Worm (Caenorhabditis elegans): ENCODE results near the gene ugt-4.

DNA sequence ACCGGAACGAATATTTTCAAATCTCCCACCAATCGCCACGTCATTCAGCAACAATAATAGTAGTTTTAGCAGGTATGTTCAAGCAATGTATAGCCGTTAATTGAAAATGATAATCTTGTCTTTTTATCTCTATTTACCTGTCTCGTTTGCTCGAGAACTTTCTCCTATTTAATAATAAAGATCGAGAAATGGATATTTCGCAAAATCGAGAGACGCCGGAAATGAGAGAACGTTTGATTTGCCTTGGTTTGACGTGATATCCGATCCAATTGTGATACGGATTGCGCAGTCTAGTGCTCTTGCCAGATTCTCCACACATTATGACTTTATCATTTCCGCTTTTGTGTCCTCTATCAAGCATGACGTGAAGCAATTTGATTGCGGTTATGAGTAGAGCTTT lies 21.3 kb downstream of the ugt-4 start:
- TF ChIP-seq sox-4 (tag; optimal IDR thresholded peaks at IDR 0.05), result no peak
- no peak for TF ChIP-seq ama-1 (optimal IDR thresholded peaks at IDR 0.05)
- TF ChIP-seq ceh-34 (tag; optimal IDR thresholded peaks at IDR 0.05), result no peak
- no peak for TF ChIP-seq K09A11.1 (tag; optimal IDR thresholded peaks at IDR 0.05; ENCODE audit: insufficient read depth)
- TF ChIP-seq nhr-11 (tag; optimal IDR thresholded peaks at IDR 0.05), result no peak
- TF ChIP-seq pqm-1 (tag; optimal IDR thresholded peaks at IDR 0.05), result no peak
- TF ChIP-seq pros-1 (tag; optimal IDR thresholded peaks at IDR 0.05), result no peak
- no peak for TF ChIP-seq lim-6 (tag; optimal IDR thresholded peaks at IDR 0.05)
- no peak for TF ChIP-seq ceh-22 (tag; optimal IDR thresholded peaks at IDR 0.05)
- no peak for TF ChIP-seq lin-11 (tag; optimal IDR thresholded peaks at IDR 0.05)
- TF ChIP-seq ceh-48 (tag; optimal IDR thresholded peaks at IDR 0.05), result no peak
- no peak for TF ChIP-seq zip-5 (tag; optimal IDR thresholded peaks at IDR 0.05)
- TF ChIP-seq dmd-4 (tag; optimal IDR thresholded peaks at IDR 0.05; ENCODE audit: borderline replicate concordance), result no peak
- no peak for TF ChIP-seq F13H6.1 (tag; optimal IDR thresholded peaks at IDR 0.05)
